Worm (Caenorhabditis elegans): Measurements from ENCODE around the gene srbc-20.

The srbc-20 gene

DNA sequence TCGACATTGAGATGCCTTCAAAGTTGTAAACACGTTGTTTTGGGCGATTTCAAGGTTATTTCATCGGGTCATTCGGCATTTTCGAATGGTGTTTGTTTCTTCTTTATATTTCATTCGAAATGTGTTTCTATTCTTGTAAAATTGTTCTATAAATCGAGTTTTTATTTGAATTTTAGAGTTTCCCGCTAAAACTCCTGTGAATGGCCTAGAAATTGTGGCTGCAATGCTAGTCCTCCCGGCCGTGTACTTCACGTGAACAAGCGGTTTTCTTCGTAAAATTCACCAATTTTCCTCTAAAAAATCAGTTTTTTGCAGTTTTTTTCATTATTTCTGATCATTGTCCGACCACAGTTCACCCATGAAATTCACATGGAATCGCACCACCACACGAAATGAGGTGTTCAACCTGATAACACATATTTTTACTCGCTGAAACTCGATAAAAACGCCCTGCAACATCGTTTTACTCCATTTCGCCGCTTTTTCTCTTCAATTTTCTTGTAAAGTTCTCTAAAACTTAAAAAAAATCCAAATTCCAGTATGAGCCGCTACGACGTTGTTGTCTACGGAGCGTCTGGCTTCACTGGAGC is 19.8 kb upstream of the srbc-20 start, which contains the start of gene ldp-1:
Gene ldp-1, plus strand, starts transcription at position 540 of the 590 bp plus-strand sequence.
- TF ChIP-seq mdl-1 (tag; optimal IDR thresholded peaks at IDR 0.05) = no peak
- peak; percentile 32 for TF ChIP-seq nhr-25 (tag; optimal IDR thresholded peaks at IDR 0.05)
- TF ChIP-seq fos-1 (tag; optimal IDR thresholded peaks at IDR 0.05) = no peak
- TF ChIP-seq elt-2 (tag; optimal IDR thresholded peaks at IDR 0.05) = no peak
- TF ChIP-seq jun-1 (tag; optimal IDR thresholded peaks at IDR 0.05) = no peak
- no peak for TF ChIP-seq nhr-76 (tag; optimal IDR thresholded peaks at IDR 0.05)
- TF ChIP-seq nhr-43 (tag; optimal IDR thresholded peaks at IDR 0.05; ENCODE audit: poor library complexity, severe bottlenecking) = peak; percentile 83
- TF ChIP-seq elt-3 (tag; optimal IDR thresholded peaks at IDR 0.05) = no peak
- TF ChIP-seq ceh-16 (tag; optimal IDR thresholded peaks at IDR 0.05) = no peak
- no peak for TF ChIP-seq unc-62 (GFP tag; optimal IDR thresholded peaks at IDR 0.05)
- no peak for TF ChIP-seq nhr-28 (tag; optimal IDR thresholded peaks at IDR 0.05)
- TF ChIP-seq skn-1 (tag; optimal IDR thresholded peaks at IDR 0.05) = no peak
- TF ChIP-seq ama-1 (optimal IDR thresholded peaks at IDR 0.05) = no peak
- TF ChIP-seq lsy-12 (tag; optimal IDR thresholded peaks at IDR 0.05) = peak; percentile 66
- no peak for TF ChIP-seq nhr-67 (tag; optimal IDR thresholded peaks at IDR 0.05)
- TF ChIP-seq egl-27 (tag; optimal IDR thresholded peaks at IDR 0.05) = no peak
- TF ChIP-seq ceh-82 (tag; optimal IDR thresholded peaks at IDR 0.05) = no peak
- TF ChIP-seq nfya-1 (tag; optimal IDR thresholded peaks at IDR 0.05; ENCODE audit: insufficient read depth) = peak; percentile 65
- no peak for TF ChIP-seq nhr-237 (tag; optimal IDR thresholded peaks at IDR 0.05)
- no peak for TF ChIP-seq nhr-12 (tag; optimal IDR thresholded peaks at IDR 0.05)
- no peak for TF ChIP-seq egl-5 (tag; optimal IDR thresholded peaks at IDR 0.05)
- peak in 1 of 2 experiments; percentile 44 for TF ChIP-seq eor-1 (tag; optimal IDR thresholded peaks at IDR 0.05)
- TF ChIP-seq pqm-1 (tag; optimal IDR thresholded peaks at IDR 0.05) = peak; percentile 25
- peak; percentile 73 for TF ChIP-seq lin-15B (tag; optimal IDR thresholded peaks at IDR 0.05)
- TF ChIP-seq ZK546.5 (tag; optimal IDR thresholded peaks at IDR 0.05) = no peak
- peak; percentile 57 for TF ChIP-seq pha-4 (tag; optimal IDR thresholded peaks at IDR 0.05)
- no peak for TF ChIP-seq sea-2 (GFP tag; optimal IDR thresholded peaks at IDR 0.05)
- TF ChIP-seq nhr-77 (tag; optimal IDR thresholded peaks at IDR 0.05) = no peak
- TF ChIP-seq nhr-11 (tag; optimal IDR thresholded peaks at IDR 0.05) = no peak
- TF ChIP-seq fkh-2 (tag; optimal IDR thresholded peaks at IDR 0.05) = no peak
- TF ChIP-seq ztf-11 (tag; optimal IDR thresholded peaks at IDR 0.05) = no peak
- peak; percentile 4 for TF ChIP-seq fkh-10 (GFP tag; optimal IDR thresholded peaks at IDR 0.05)
- TF ChIP-seq hmg-11 (tag; optimal IDR thresholded peaks at IDR 0.05) = no peak
- no peak for TF ChIP-seq zag-1 (tag; optimal IDR thresholded peaks at IDR 0.05)
- TF ChIP-seq snpc-4 (tag; optimal IDR thresholded peaks at IDR 0.05) = peak; percentile 30
- TF ChIP-seq mml-1 (tag; optimal IDR thresholded peaks at IDR 0.05) = no peak
- TF ChIP-seq daf-12 (tag; optimal IDR thresholded peaks at IDR 0.05) = no peak
- no peak for TF ChIP-seq aly-2 (tag; optimal IDR thresholded peaks at IDR 0.05)
- no peak for TF ChIP-seq ztf-4 (tag; optimal IDR thresholded peaks at IDR 0.05)
- TF ChIP-seq lin-39 (tag; optimal IDR thresholded peaks at IDR 0.05) = no peak
- peak; percentile 6 for TF ChIP-seq R02D3.7 (tag; optimal IDR thresholded peaks at IDR 0.05)
- no peak for TF ChIP-seq tbx-2 (tag; optimal IDR thresholded peaks at IDR 0.05)
- TF ChIP-seq ceh-28 (tag; optimal IDR thresholded peaks at IDR 0.05) = no peak
- TF ChIP-seq unc-39 (tag; optimal IDR thresholded peaks at IDR 0.05) = no peak
- no peak for TF ChIP-seq ceh-9 (tag; optimal IDR thresholded peaks at IDR 0.05)
- peak; percentile 55 for TF ChIP-seq nhr-23 (tag; optimal IDR thresholded peaks at IDR 0.05)
- TF ChIP-seq elt-1 (tag; optimal IDR thresholded peaks at IDR 0.05) = no peak
